Fruit fly (Drosophila melanogaster) Kc167 (cell line): ENCODE results near the gene OS9.

ENCODE experiments used
- Myc ChIP-seq: fragments of >200 bp; optimal IDR thresholded peaks from 2 replicates; lab custom pipeline; 2017; ENCODE audit warnings: missing external identifiers
- Sin3A ChIP-seq: fragments of >200 bp; optimal IDR thresholded peaks from 2 replicates; lab custom pipeline; 2018; ENCODE audit warnings: missing external identifiers
- h ChIP-seq: fragments of >200 bp; optimal IDR thresholded peaks from 3 replicates; lab custom pipeline; 2018; ENCODE audit warnings: missing external identifiers
- insv ChIP-seq: fragments of >200 bp; optimal IDR thresholded peaks from 3 replicates; lab custom pipeline; 2018; ENCODE audit warnings: missing external identifiers

DNA sequence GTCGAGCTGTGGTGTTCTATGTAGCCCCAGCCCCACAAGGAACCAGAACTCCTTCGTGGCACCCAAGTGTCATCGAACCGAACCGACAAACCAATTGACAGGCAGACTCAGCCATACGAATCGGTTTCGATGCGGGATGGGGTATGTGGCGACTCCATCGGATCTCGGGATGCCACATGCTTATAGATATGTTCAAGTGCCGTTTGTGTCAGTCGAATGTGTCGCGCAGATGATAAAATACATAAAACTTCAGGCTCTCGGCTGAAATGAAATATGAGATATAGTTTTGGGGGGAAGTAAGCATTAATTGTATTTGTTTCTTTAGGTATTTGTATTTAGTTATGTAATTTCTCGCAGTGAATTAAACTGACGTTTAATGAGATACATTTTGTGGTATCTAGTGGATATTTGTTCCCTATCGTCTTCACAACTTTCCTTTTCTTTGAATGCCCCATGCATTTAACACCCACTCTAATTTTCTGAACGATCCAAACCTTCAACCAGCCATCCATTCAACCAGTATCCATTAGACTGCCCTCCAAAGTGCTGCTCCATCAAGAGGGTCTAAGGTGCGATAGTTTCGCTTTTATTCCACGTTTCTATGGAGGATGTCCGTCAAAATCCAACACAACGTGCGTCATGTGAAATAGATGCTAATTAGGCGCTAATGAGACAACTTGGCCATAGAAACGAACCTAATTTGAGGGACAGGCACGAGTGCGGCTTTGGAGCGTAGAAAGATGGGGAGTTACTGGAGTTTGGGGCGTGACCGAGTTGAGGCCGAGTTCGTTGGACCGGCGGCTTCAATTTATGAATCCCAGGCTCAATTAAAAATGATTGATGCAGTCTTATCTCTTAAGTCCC is 21.8 kb downstream of the OS9 start:
- TF ChIP-seq Sin3A (lab: Kevin White, UChicago) (no peak), h (no peak), insv (lab: Kevin White, UChicago) (no peak), Myc (lab: Kevin White, UChicago) (no peak)
